Fruit fly (Drosophila melanogaster) whole organism, prepupa: Measurements from ENCODE around the gene inaF-A.
A peak's percentile ranks its signal among the peaks of the same experiment; 100 is the strongest.

Experiments
- CG15336 ChIP-seq: fragments of 200-800 bp; sonication (Bioruptor generic); IDR thresholded peaks from 2 replicates; pipeline ENCODE4 v1.3.6; 2022; ENCODE audit warnings: missing biosample characterization, missing genetic modification characterization
- CG16779 ChIP-seq: fragments of 200-800 bp; sonication (Bioruptor generic); optimal IDR thresholded peaks from 3 replicates; lab custom pipeline; 2017; ENCODE audit warnings: missing biosample characterization, mild to moderate bottlenecking, missing genetic modification characterization
- CG3032 ChIP-seq: fragments of 200-800 bp; optimal IDR thresholded peaks from 2 replicates; lab custom pipeline; 2019; ENCODE audit warnings: missing biosample characterization, mild to moderate bottlenecking, missing genetic modification characterization, moderate library complexity
- CG31627 ChIP-seq: fragments of 200-800 bp; sonication (Bioruptor generic); optimal IDR thresholded peaks from 3 replicates; lab custom pipeline; 2016; ENCODE audit warnings: missing biosample characterization, missing genetic modification characterization
- CG32006 ChIP-seq: fragments of 200-800 bp; sonication (Bioruptor generic); optimal IDR thresholded peaks from 3 replicates; lab custom pipeline; 2017; ENCODE audit warnings: missing biosample characterization, mild to moderate bottlenecking, missing genetic modification characterization
- CG34406 ChIP-seq: fragments of 200-800 bp; sonication (Bioruptor generic); optimal IDR thresholded peaks from 3 replicates; lab custom pipeline; 2016; ENCODE audit warnings: missing biosample characterization, missing genetic modification characterization
- CG3919 ChIP-seq: fragments of 200-800 bp; sonication (Bioruptor generic); optimal IDR thresholded peaks from 3 replicates; lab custom pipeline; 2016; ENCODE audit warnings: missing biosample characterization, missing genetic modification characterization
- CG6163 ChIP-seq: fragments of 200-800 bp; sonication (Bioruptor generic); IDR thresholded peaks from 3 replicates; pipeline ENCODE4 v1.3.6; 2022; ENCODE audit warnings: missing biosample characterization, missing genetic modification characterization
- CG6276 ChIP-seq: fragments of 200-800 bp; sonication (Bioruptor generic); optimal IDR thresholded peaks from 2 replicates; lab custom pipeline; 2017; ENCODE audit warnings: missing biosample characterization, mild to moderate bottlenecking, missing genetic modification characterization
- CG6792 ChIP-seq: fragments of 200-800 bp; sonication (Bioruptor generic); optimal IDR thresholded peaks from 3 replicates; lab custom pipeline; 2016; ENCODE audit warnings: missing biosample characterization, missing genetic modification characterization
- CG7368 ChIP-seq: fragments of 200-800 bp; sonication (Bioruptor generic); optimal IDR thresholded peaks from 3 replicates; lab custom pipeline; 2016; ENCODE audit warnings: missing biosample characterization, missing genetic modification characterization
- CG8632 ChIP-seq: fragments of 200-800 bp; sonication (Bioruptor generic); optimal IDR thresholded peaks from 3 replicates; lab custom pipeline; 2016; ENCODE audit warnings: missing biosample characterization, missing genetic modification characterization
- CG9139 ChIP-seq: fragments of 200-800 bp; sonication (Bioruptor generic); optimal IDR thresholded peaks from 3 replicates; lab custom pipeline; 2017; ENCODE audit warnings: missing biosample characterization, mild to moderate bottlenecking, missing genetic modification characterization
- Eip78C ChIP-seq: fragments of 200-800 bp; sonication (Bioruptor generic); peaks from one replicate; lab custom pipeline; 2016; ENCODE audit warnings: missing biosample characterization, missing genetic modification characterization
- Eip93F ChIP-seq: fragments of 200-800 bp; sonication (Bioruptor generic); optimal IDR thresholded peaks from 2 replicates; lab custom pipeline; 2016; ENCODE audit warnings: missing biosample characterization, mild to moderate bottlenecking, missing genetic modification characterization
- Ets96B ChIP-seq: fragments of 200-800 bp; optimal IDR thresholded peaks from 2 replicates; lab custom pipeline; 2019; ENCODE audit warnings: missing biosample characterization, mild to moderate bottlenecking, missing genetic modification characterization, moderate library complexity
- Hr39 ChIP-seq: fragments of 200-800 bp; sonication (Bioruptor generic); optimal IDR thresholded peaks from 2 replicates; lab custom pipeline; 2016; ENCODE audit warnings: missing biosample characterization, missing genetic modification characterization
- Hr4 ChIP-seq: fragments of 200-800 bp; sonication (Bioruptor generic); optimal IDR thresholded peaks from 3 replicates; lab custom pipeline; 2016; ENCODE audit warnings: missing biosample characterization, missing genetic modification characterization
- Lpt ChIP-seq: fragments of 200-800 bp; sonication (Bioruptor generic); optimal IDR thresholded peaks from 3 replicates; lab custom pipeline; 2016; ENCODE audit warnings: missing biosample characterization, missing genetic modification characterization
- OdsH ChIP-seq: fragments of 200-800 bp; sonication (Bioruptor generic); optimal IDR thresholded peaks from 3 replicates; lab custom pipeline; 2016; ENCODE audit warnings: missing biosample characterization, missing genetic modification characterization
- Sox102F ChIP-seq: fragments of 200-800 bp; sonication (Bioruptor generic); optimal IDR thresholded peaks from 2 replicates; lab custom pipeline; 2016; ENCODE audit warnings: missing biosample characterization, mild to moderate bottlenecking, missing genetic modification characterization
- Sox14 ChIP-seq: fragments of 200-800 bp; sonication (Bioruptor generic); optimal IDR thresholded peaks from 3 replicates; lab custom pipeline; 2016; ENCODE audit warnings: missing biosample characterization, missing genetic modification characterization
- Sox15 ChIP-seq: fragments of 200-800 bp; sonication (Bioruptor generic); optimal IDR thresholded peaks from 3 replicates; lab custom pipeline; 2016; ENCODE audit warnings: missing biosample characterization, missing genetic modification characterization
- acj6 ChIP-seq: fragments of 200-800 bp; sonication (Bioruptor generic); optimal IDR thresholded peaks from 3 replicates; lab custom pipeline; 2016; ENCODE audit warnings: missing biosample characterization, missing genetic modification characterization
- dac ChIP-seq: fragments of 200-800 bp; sonication (Bioruptor generic); optimal IDR thresholded peaks from 2 replicates; lab custom pipeline; 2017; ENCODE audit warnings: missing biosample characterization, mild to moderate bottlenecking, missing genetic modification characterization
- esn ChIP-seq: fragments of 200-800 bp; sonication (Bioruptor generic); optimal IDR thresholded peaks from 2 replicates; lab custom pipeline; 2016; ENCODE audit warnings: missing biosample characterization, mild to moderate bottlenecking, missing genetic modification characterization, moderate library complexity
- fkh ChIP-seq: fragments of 200-800 bp; sonication (Bioruptor generic); optimal IDR thresholded peaks from 3 replicates; lab custom pipeline; 2017; ENCODE audit warnings: missing biosample characterization, mild to moderate bottlenecking, missing genetic modification characterization, moderate library complexity
- spab ChIP-seq: fragments of 200-800 bp; sonication (Bioruptor generic); optimal IDR thresholded peaks from 2 replicates; lab custom pipeline; 2017; ENCODE audit warnings: missing biosample characterization, mild to moderate bottlenecking, missing genetic modification characterization, missing genetic modification reagents
- svp ChIP-seq: fragments of 200-800 bp; sonication (Bioruptor generic); peaks from one replicate; lab custom pipeline; 2016; ENCODE audit warnings: missing biosample characterization, missing genetic modification characterization
- vri ChIP-seq: fragments of 200-800 bp; sonication (Bioruptor generic); optimal IDR thresholded peaks from 3 replicates; lab custom pipeline; 2016; ENCODE audit warnings: missing biosample characterization, mild to moderate bottlenecking, missing genetic modification characterization

The inaF-A gene

dm6 chrX:11709799-11710720 lies 23.6 kb downstream of the inaF-A start, which contains the start of gene FucT6 (continued):
- peak; percentile 17 for TF ChIP-seq CG3919 (GFP tag; lab: Kevin White, UChicago)
- TF ChIP-seq Hr4 (GFP tag; lab: Kevin White, UChicago) = no peak
- peak; percentile 21 for TF ChIP-seq Sox102F (GFP tag; lab: Kevin White, UChicago)
- TF ChIP-seq CG6792 (GFP tag; lab: Kevin White, UChicago) = no peak
- TF ChIP-seq Ets96B = peak; percentile 16
- TF ChIP-seq esn (GFP tag; lab: Kevin White, UChicago) = peak; percentile 6
- peak; percentile 38 for TF ChIP-seq CG16779
- TF ChIP-seq CG3032 (tag; lab: Kevin White, UChicago) = no peak
- peak; percentile 18 for TF ChIP-seq CG34406 (GFP tag; lab: Kevin White, UChicago)
- TF ChIP-seq OdsH (GFP tag; lab: Kevin White, UChicago) = no peak

- peak; percentile 49 for TF ChIP-seq vri (GFP tag; lab: Kevin White, UChicago)
- TF ChIP-seq svp = peak; percentile 98
- peak; percentile 28 for TF ChIP-seq Eip78C (GFP tag; lab: Kevin White, UChicago)
- no peak for TF ChIP-seq fkh (GFP tag; lab: Kevin White, UChicago)
- no peak for TF ChIP-seq CG8632 (GFP tag; lab: Kevin White, UChicago)
- peak; percentile 67 for TF ChIP-seq Eip93F (GFP tag; lab: Kevin White, UChicago)
Measured at dm6 chrX:11704929-11705612, 28.6 kb downstream of the inaF-A start, which contains the start of gene CG2444. TSS of gene CG2444 (minus strand) at chrX:11705300.

- TF ChIP-seq Sox14 (GFP tag; lab: Kevin White, UChicago) (no peak), spab (no peak), OdsH (GFP tag; lab: Kevin White, UChicago) (no peak), Sox15 (GFP tag; lab: Kevin White, UChicago) (no peak), CG34406 (GFP tag; lab: Kevin White, UChicago) (no peak), CG3919 (GFP tag; lab: Kevin White, UChicago) (no peak), CG7368 (GFP tag; lab: Kevin White, UChicago) (no peak), Lpt (GFP tag; lab: Kevin White, UChicago) (no peak), CG31627 (GFP tag; lab: Kevin White, UChicago) (no peak), CG32006 (GFP tag; lab: Kevin White, UChicago) (no peak), fkh (GFP tag; lab: Kevin White, UChicago) (no peak), CG3032 (tag; lab: Kevin White, UChicago) (no peak), CG15336 (no peak), CG9139 (GFP tag; lab: Kevin White, UChicago) (no peak), CG6276 (GFP tag; lab: Kevin White, UChicago) (no peak), CG6163 (GFP tag; lab: Robert Waterston, UW) (no peak), Hr39 (GFP tag; lab: Kevin White, UChicago) (no peak), acj6 (no peak)
Measured at dm6 chrX:11700765-11701164, 32.9 kb downstream of the inaF-A start.

dm6 chrX:11695883-11696211 lies 37.8 kb downstream of the inaF-A start:
- peak; percentile 39; the same call in 1 of the 3 replicates for TF ChIP-seq CG6163 (GFP tag; lab: Robert Waterston, UW)
- TF ChIP-seq CG34406 (GFP tag; lab: Kevin White, UChicago) = no peak
- no peak for TF ChIP-seq dac (GFP tag; lab: Kevin White, UChicago)
- TF ChIP-seq svp = peak; percentile 58
